Fruit fly (Drosophila melanogaster) whole organism, embryonic: ENCODE results near the gene CG18598.

ENCODE experiments used
- Antp ChIP-seq: fragments of 200-800 bp; sonication (Bioruptor generic); optimal IDR thresholded peaks from 3 replicates; lab custom pipeline; 2016; ENCODE audit warnings: missing biosample characterization, missing genetic modification characterization
- C15 ChIP-seq: fragments of 200-800 bp; sonication (Bioruptor generic); IDR thresholded peaks from 3 replicates; pipeline ENCODE4 v1.3.6; 2022; ENCODE audit warnings: missing biosample characterization, missing genetic modification characterization
- CG10274 ChIP-seq: fragments of 200-800 bp; sonication (Bioruptor generic); optimal IDR thresholded peaks from 3 replicates; lab custom pipeline; 2017; ENCODE audit warnings: missing biosample characterization, mild to moderate bottlenecking, missing genetic modification characterization
- CG11398 ChIP-seq: fragments of 200-800 bp; sonication (Bioruptor generic); optimal IDR thresholded peaks from 2 replicates; lab custom pipeline; 2016; ENCODE audit warnings: missing biosample characterization, missing genetic modification characterization
- CG12155 ChIP-seq: fragments of 200-800 bp; sonication (Bioruptor generic); optimal IDR thresholded peaks from 3 replicates; lab custom pipeline; 2016; ENCODE audit warnings: missing biosample characterization, missing genetic modification characterization
- CG1233 ChIP-seq: fragments of 200-800 bp; sonication (Bioruptor generic); optimal IDR thresholded peaks from 4 replicates; lab custom pipeline; 2018; ENCODE audit warnings: missing biosample characterization, mild to moderate bottlenecking, missing genetic modification characterization
- CG12769 ChIP-seq: fragments of 200-800 bp; sonication (Bioruptor generic); optimal IDR thresholded peaks from 2 replicates; lab custom pipeline; 2019; ENCODE audit warnings: missing biosample characterization, mild to moderate bottlenecking, missing genetic modification characterization, moderate library complexity
- CG12942 ChIP-seq: fragments of 200-800 bp; sonication (Bioruptor generic); optimal IDR thresholded peaks from 3 replicates; lab custom pipeline; 2016; ENCODE audit warnings: missing biosample characterization, missing genetic modification characterization
- CG18599 ChIP-seq: fragments of 200-800 bp; sonication (Bioruptor generic); optimal IDR thresholded peaks from 3 replicates; lab custom pipeline; 2017; ENCODE audit warnings: missing biosample characterization, missing genetic modification characterization, mild to moderate bottlenecking, moderate library complexity, missing genetic modification reagents
- CG2120 ChIP-seq: fragments of 200-800 bp; sonication (Bioruptor generic); optimal IDR thresholded peaks from 3 replicates; lab custom pipeline; 2016; ENCODE audit warnings: missing biosample characterization, missing genetic modification characterization
- CG34422 ChIP-seq: fragments of 200-800 bp; sonication (Bioruptor generic); IDR thresholded peaks from 3 replicates; pipeline ENCODE4 v1.3.6; 2022; ENCODE audit warnings: missing biosample characterization, missing genetic modification characterization
- CG5953 ChIP-seq: fragments of 200-800 bp; sonication (Bioruptor generic); IDR thresholded peaks from 2 replicates; pipeline ENCODE4 v1.3.6; 2022; ENCODE audit warnings: missing biosample characterization, missing genetic modification characterization
- CG8388 ChIP-seq: fragments of 200-800 bp; sonication (Bioruptor generic); optimal IDR thresholded peaks from 2 replicates; lab custom pipeline; 2019; ENCODE audit warnings: missing biosample characterization, mild to moderate bottlenecking, missing genetic modification characterization, moderate library complexity
- GATAe ChIP-seq: fragments of 200-800 bp; sonication (Bioruptor generic); conservative IDR thresholded peaks from 2 replicates; pipeline ENCODE4 v1.3.6; 2022; ENCODE audit warnings: missing biosample characterization, missing genetic modification characterization
- Hmr ChIP-seq: fragments of 200-800 bp; sonication (Bioruptor generic); optimal IDR thresholded peaks from 3 replicates; lab custom pipeline; 2017; ENCODE audit warnings: mild to moderate bottlenecking, missing biosample characterization, missing genetic modification reagents, missing genetic modification characterization
- Mad ChIP-seq: fragments of 200-800 bp; sonication (Bioruptor generic); optimal IDR thresholded peaks from 2 replicates; lab custom pipeline; 2016; ENCODE audit warnings: missing biosample characterization, missing genetic modification characterization
- Med ChIP-seq: fragments of 200-800 bp; sonication (Bioruptor generic); peaks from one replicate; lab custom pipeline; 2016; ENCODE audit warnings: missing biosample characterization, missing genetic modification characterization, mild to moderate bottlenecking, inconsistent platforms, moderate library complexity
- Meics ChIP-seq: fragments of 200-800 bp; sonication (Bioruptor generic); optimal IDR thresholded peaks from 2 replicates; lab custom pipeline; 2017; ENCODE audit warnings: missing biosample characterization, mild to moderate bottlenecking, missing genetic modification characterization
- Nf-YC ChIP-seq: fragments of 200-800 bp; optimal IDR thresholded peaks from 3 replicates; lab custom pipeline; 2019; ENCODE audit warnings: missing biosample characterization, mild to moderate bottlenecking, missing genetic modification characterization, moderate library complexity
- Rfx ChIP-seq: fragments of 200-800 bp; sonication (Bioruptor generic); IDR thresholded peaks from 2 replicates; pipeline ENCODE4 v1.3.6; 2022; ENCODE audit warnings: missing biosample characterization, missing genetic modification characterization
- Sox102F ChIP-seq: fragments of 200-800 bp; sonication (Bioruptor generic); optimal IDR thresholded peaks from 2 replicates; lab custom pipeline; 2018; ENCODE audit warnings: missing biosample characterization, mild to moderate bottlenecking, missing genetic modification characterization, moderate library complexity
- TFAM ChIP-seq: fragments of 200-800 bp; sonication (Bioruptor generic); optimal IDR thresholded peaks from 2 replicates; lab custom pipeline; 2017; ENCODE audit warnings: missing biosample characterization, missing genetic modification characterization, inconsistent platforms
- Trl ChIP-seq, 3 experiments: fragments of >200 bp in 2 of 3; fragments of 200-800 bp in 1 of 3; sonication (Bioruptor generic) in 1 of 3; optimal IDR thresholded peaks; 2 replicates in 1 of 3; 3 replicates in 2 of 3; lab custom pipeline; 2016 to 2017; ENCODE audit warnings: missing biosample characterization in 1 of 3, missing genetic modification characterization in 1 of 3
- chinmo ChIP-seq: fragments of 200-800 bp; sonication (Bioruptor generic); IDR thresholded peaks from 4 replicates; pipeline ENCODE4 v1.3.6; 2022; ENCODE audit warnings: missing biosample characterization, missing genetic modification characterization; ENCODE audit not compliant: partially characterized antibody
- cwo ChIP-seq: fragments of 200-800 bp; sonication (Bioruptor generic); optimal IDR thresholded peaks from 3 replicates; lab custom pipeline; 2017; ENCODE audit warnings: missing biosample characterization, missing genetic modification characterization, mild to moderate bottlenecking, moderate library complexity, missing genetic modification reagents
- dm ChIP-seq: fragments of 200-800 bp; sonication (Bioruptor generic); optimal IDR thresholded peaks from 3 replicates; lab custom pipeline; 2016; ENCODE audit warnings: missing biosample characterization, missing genetic modification characterization
- exex ChIP-seq: fragments of 200-800 bp; sonication (Bioruptor generic); optimal IDR thresholded peaks from 4 replicates; lab custom pipeline; 2018; ENCODE audit warnings: missing biosample characterization, mild to moderate bottlenecking, missing genetic modification characterization, moderate library complexity
- eyg ChIP-seq: fragments of 200-800 bp; sonication (Bioruptor generic); optimal IDR thresholded peaks from 3 replicates; lab custom pipeline; 2016; ENCODE audit warnings: missing biosample characterization, missing genetic modification characterization
- grn ChIP-seq: fragments of 200-800 bp; sonication (Bioruptor generic); optimal IDR thresholded peaks from 3 replicates; lab custom pipeline; 2017; ENCODE audit warnings: missing biosample characterization, missing genetic modification characterization
- her ChIP-seq: fragments of 200-800 bp; sonication (Bioruptor generic); optimal IDR thresholded peaks from 2 replicates; lab custom pipeline; 2016; ENCODE audit warnings: missing biosample characterization, missing genetic modification characterization
- ken ChIP-seq: fragments of 200-800 bp; sonication (Bioruptor generic); IDR thresholded peaks from 3 replicates; pipeline ENCODE4 v1.3.6; 2022; ENCODE audit warnings: missing biosample characterization, missing genetic modification characterization
- lab ChIP-seq: fragments of 200-800 bp; sonication (Bioruptor generic); optimal IDR thresholded peaks from 3 replicates; lab custom pipeline; 2017; ENCODE audit warnings: missing biosample characterization, missing genetic modification characterization, mild to moderate bottlenecking, moderate library complexity, missing genetic modification reagents
- mirr ChIP-seq: fragments of 200-800 bp; sonication (Bioruptor generic); optimal IDR thresholded peaks from 3 replicates; lab custom pipeline; 2018; ENCODE audit warnings: missing biosample characterization, mild to moderate bottlenecking, missing genetic modification characterization
- schlank ChIP-seq: fragments of 200-800 bp; sonication (Bioruptor generic); optimal IDR thresholded peaks from 2 replicates; lab custom pipeline; 2018; ENCODE audit warnings: missing biosample characterization, mild to moderate bottlenecking, missing genetic modification characterization
- sd ChIP-seq: fragments of 200-800 bp; sonication (Bioruptor generic); optimal IDR thresholded peaks from 3 replicates; lab custom pipeline; 2018; ENCODE audit warnings: missing biosample characterization, mild to moderate bottlenecking, missing genetic modification characterization, moderate library complexity
- sug ChIP-seq: fragments of 200-800 bp; optimal IDR thresholded peaks from 2 replicates; lab custom pipeline; 2019; ENCODE audit warnings: missing biosample characterization, mild to moderate bottlenecking, missing genetic modification characterization, moderate library complexity
- unpg ChIP-seq: fragments of 200-800 bp; sonication (Bioruptor generic); optimal IDR thresholded peaks from 3 replicates; lab custom pipeline; 2018; ENCODE audit warnings: missing biosample characterization, mild to moderate bottlenecking, missing genetic modification characterization, moderate library complexity

Gene CG18598

dm6 chr3R:18276688-18277087 is 25.8 kb downstream of the CG18598 start (continued):
- TF ChIP-seq CG10274 (GFP tag; lab: Kevin White, UChicago) = peak; percentile 68
- no peak for TF ChIP-seq schlank (tag; lab: Kevin White, UChicago)
- no peak for TF ChIP-seq dm (GFP tag; lab: Kevin White, UChicago)
- 0 out of 4 replicates have a peak, but pooled peaks have one; percentile 9 for TF ChIP-seq chinmo
- no peak for TF ChIP-seq ken (GFP tag; lab: Robert Waterston, UW)
- TF ChIP-seq Antp (GFP tag; lab: Kevin White, UChicago) = no peak
- TF ChIP-seq CG12942 (GFP tag; lab: Kevin White, UChicago) = no peak
- TF ChIP-seq Meics (GFP tag; lab: Kevin White, UChicago) = no peak
- TF ChIP-seq Sox102F (GFP tag; lab: Kevin White, UChicago) = no peak

dm6 chr3R:18277406-18277805 is 26.5 kb downstream of the CG18598 start:
- TF ChIP-seq Med (GFP tag; lab: Kevin White, UChicago) (peak; percentile 54), CG11398 (no peak), mirr (peak; percentile 9), CG34422 (no peak), sug (peak; percentile 50), exex (tag; lab: Kevin White, UChicago) (peak; percentile 13)

- TF ChIP-seq sug (peak; percentile 91), CG12155 (peak; percentile 7), Med (GFP tag; lab: Kevin White, UChicago) (peak; percentile 63), Nf-YC (tag; lab: Kevin White, UChicago) (peak; percentile 1), lab (GFP tag; lab: Kevin White, UChicago) (peak; percentile 5), CG1233 (no peak), her (no peak), eyg (GFP tag; lab: Kevin White, UChicago) (no peak), cwo (peak; percentile 18), sd (tag; lab: Kevin White, UChicago) (peak; percentile 55), GATAe (GFP tag; lab: Robert Waterston, UW) (0 out of 2 replicates have a peak, but pooled peaks have one; percentile 35), Mad (GFP tag; lab: Kevin White, UChicago) (no peak), CG5953 (0 out of 2 replicates have a peak, but pooled peaks have one; percentile 5), mirr (peak; percentile 31), Trl (optimal IDR thresholded peaks at IDR 0.05; lab: Kevin White, UChicago) (peak in 1 of 2 experiments; percentile 4), Trl (GFP tag; optimal IDR thresholded peaks at IDR 0.05; lab: Kevin White, UChicago) (no peak), CG18599 (GFP tag; lab: Kevin White, UChicago) (peak; percentile 76), Hmr (peak; percentile 21), Rfx (GFP tag; lab: Robert Waterston, UW) (0 out of 2 replicates have a peak, but pooled peaks have one; percentile 25), CG12769 (tag; lab: Kevin White, UChicago) (peak; percentile 68), TFAM (GFP tag; lab: Kevin White, UChicago) (no peak), unpg (GFP tag; lab: Kevin White, UChicago) (no peak), exex (tag; lab: Kevin White, UChicago) (peak; percentile 56), C15 (no peak), grn (GFP tag; lab: Kevin White, UChicago) (peak; percentile 14), CG2120 (GFP tag; lab: Kevin White, UChicago) (peak; percentile 45), CG10274 (GFP tag; lab: Kevin White, UChicago) (peak; percentile 73), CG8388 (GFP tag; lab: Kevin White, UChicago) (no peak)
Measured at dm6 chr3R:18279494-18279893, 28.6 kb downstream of the CG18598 start, which contains the start of gene CG7142. CG7142 (minus strand) TSS chr3R:18279522.
